Worm (Caenorhabditis elegans) whole organism, L4/young adult: ENCODE data around the gene aco-2.
A peak's percentile ranks its signal among the peaks of the same experiment; 100 is the strongest.

ENCODE experiments used
- W03F9.2 ChIP-seq: fragments of 150-350 bp; optimal IDR thresholded peaks from 2 replicates; lab custom pipeline; 2014; ENCODE audit warnings: missing biosample characterization, missing genetic modification characterization
- dao-5 ChIP-seq: sonication (generic microtip); optimal IDR thresholded peaks from 2 replicates; lab custom pipeline; 2016; ENCODE audit warnings: missing genotype, missing genetic modification characterization, moderate library complexity, missing compliant biosample characterization
- him-1 ChIP-seq: sonication (generic microtip); optimal IDR thresholded peaks from 2 replicates; lab custom pipeline; 2016; ENCODE audit warnings: missing genotype, missing genetic modification reagents, missing genetic modification characterization, missing compliant biosample characterization

aco-2 gene

DNA sequence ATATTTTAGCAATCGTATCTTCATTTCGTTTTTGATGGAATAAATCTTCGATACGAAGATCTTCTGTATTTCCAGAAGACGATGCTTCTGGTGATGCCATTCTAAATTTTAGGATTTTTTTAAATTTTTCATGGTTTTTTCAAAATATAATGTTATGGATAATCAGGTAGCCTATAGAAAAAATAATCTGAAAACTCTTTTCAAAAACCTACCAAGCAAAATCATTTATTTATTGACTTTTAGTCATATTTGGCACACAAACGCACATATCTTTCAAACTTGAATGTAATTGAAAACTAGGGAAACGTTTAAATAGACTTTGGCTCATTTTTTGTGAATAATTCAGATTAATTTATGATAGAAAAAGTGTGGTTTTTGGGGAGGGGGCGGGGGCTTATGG, 42.9 kb downstream of the aco-2 start, which contains the start of gene F44B9.5:
Gene F44B9.5, minus strand, starts transcription at position 101 of the 400 bp plus-strand sequence.
- TF ChIP-seq him-1 (tag; lab: Kevin White, UChicago) (no peak), W03F9.2 (tag; lab: Kevin White, UChicago) (no peak), dao-5 (tag; lab: Kevin White, UChicago) (no peak)

DNA sequence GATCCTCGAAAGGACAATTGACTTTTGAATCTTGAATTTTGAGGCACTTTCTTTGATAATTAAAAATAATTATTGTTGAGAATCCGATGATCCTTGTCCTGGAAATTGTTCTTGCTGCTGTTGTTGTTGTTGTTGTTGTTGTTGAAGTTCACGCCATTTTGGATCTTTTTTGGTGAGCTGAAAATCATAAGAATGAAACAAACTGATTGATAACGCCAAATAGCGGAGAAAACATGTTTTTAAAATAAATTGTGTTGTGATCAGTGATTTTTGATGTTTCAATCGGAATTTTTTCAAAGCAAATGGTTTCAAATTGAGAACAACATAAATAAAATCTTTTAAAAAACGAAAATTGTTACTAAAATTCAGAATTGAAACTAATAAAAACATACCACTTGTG, 43.5 kb downstream of the aco-2 start:
- no peak for TF ChIP-seq dao-5 (tag; lab: Kevin White, UChicago)
- TF ChIP-seq W03F9.2 (tag; lab: Kevin White, UChicago): no peak
- TF ChIP-seq him-1 (tag; lab: Kevin White, UChicago): no peak

ce11 chrIII:8020823-8021332, 47.4 kb downstream of the aco-2 start, which contains the start of gene lin-36:
TSS of gene lin-36 (minus strand) at chrIII:8020873.
- no peak for TF ChIP-seq him-1 (tag; lab: Kevin White, UChicago)
- TF ChIP-seq W03F9.2 (tag; lab: Kevin White, UChicago): peak; percentile 72

ce11 chrIII:8022077-8022476, 48.6 kb downstream of the aco-2 start, which contains the start of gene F44B9.2:
TSS of gene F44B9.2 (plus strand) at chrIII:8022463.
- TF ChIP-seq W03F9.2 (tag; lab: Kevin White, UChicago) (no peak), dao-5 (tag; lab: Kevin White, UChicago) (no peak), him-1 (tag; lab: Kevin White, UChicago) (no peak)
